Fruit fly (Drosophila melanogaster) whole organism, embryonic: ENCODE measurements around the gene drn.
A peak's percentile ranks its signal among the peaks of the same experiment; 100 is the strongest.

Experiments
- CG11504 ChIP-seq: fragments of 200-800 bp; sonication (Bioruptor generic); optimal IDR thresholded peaks from 3 replicates; lab custom pipeline; 2019; ENCODE audit warnings: missing biosample characterization, mild to moderate bottlenecking, missing genetic modification characterization, moderate library complexity
- CG11723 ChIP-seq: fragments of 200-800 bp; sonication (Bioruptor generic); optimal IDR thresholded peaks from 2 replicates; lab custom pipeline; 2017; ENCODE audit warnings: missing biosample characterization, mild to moderate bottlenecking, missing genetic modification characterization
- CG1233 ChIP-seq: fragments of 200-800 bp; sonication (Bioruptor generic); optimal IDR thresholded peaks from 4 replicates; lab custom pipeline; 2018; ENCODE audit warnings: missing biosample characterization, mild to moderate bottlenecking, missing genetic modification characterization
- CG12659 ChIP-seq: fragments of 200-800 bp; sonication (Bioruptor generic); optimal IDR thresholded peaks from 3 replicates; lab custom pipeline; 2017; ENCODE audit warnings: mild to moderate bottlenecking, missing biosample characterization, missing genetic modification reagents, missing genetic modification characterization
- CG17829 ChIP-seq: fragments of 200-800 bp; optimal IDR thresholded peaks from 2 replicates; lab custom pipeline; 2019; ENCODE audit warnings: missing biosample characterization, mild to moderate bottlenecking, missing genetic modification characterization, moderate library complexity
- CG17912 ChIP-seq: fragments of 200-800 bp; sonication (Bioruptor generic); optimal IDR thresholded peaks from 2 replicates; lab custom pipeline; 2018; ENCODE audit warnings: missing biosample characterization, mild to moderate bottlenecking, missing genetic modification characterization
- CG18599 ChIP-seq: fragments of 200-800 bp; sonication (Bioruptor generic); optimal IDR thresholded peaks from 3 replicates; lab custom pipeline; 2017; ENCODE audit warnings: missing biosample characterization, missing genetic modification characterization, mild to moderate bottlenecking, moderate library complexity, missing genetic modification reagents
- CG18619 ChIP-seq: fragments of 200-800 bp; sonication (Bioruptor generic); optimal IDR thresholded peaks from 3 replicates; lab custom pipeline; 2017; ENCODE audit warnings: missing biosample characterization, mild to moderate bottlenecking, missing genetic modification characterization
- CG2129 ChIP-seq: fragments of 200-800 bp; sonication (Bioruptor generic); IDR thresholded peaks from 2 replicates; pipeline ENCODE4 v1.3.6; 2022; ENCODE audit warnings: missing biosample characterization, missing genetic modification characterization; ENCODE audit not compliant: partially characterized antibody
- CG2202 ChIP-seq: fragments of 200-800 bp; sonication (Bioruptor generic); optimal IDR thresholded peaks from 2 replicates; lab custom pipeline; 2018; ENCODE audit warnings: missing biosample characterization, mild to moderate bottlenecking, missing genetic modification characterization
- CG30020 ChIP-seq: fragments of 200-800 bp; optimal IDR thresholded peaks from 2 replicates; lab custom pipeline; 2019; ENCODE audit warnings: missing biosample characterization, mild to moderate bottlenecking, missing genetic modification characterization, moderate library complexity
- CG32772 ChIP-seq: fragments of 200-800 bp; sonication (Bioruptor generic); IDR thresholded peaks from 2 replicates; pipeline ENCODE4 v1.3.6; 2022; ENCODE audit warnings: missing biosample characterization, missing genetic modification characterization
- CG33557 ChIP-seq: fragments of 200-800 bp; sonication (Bioruptor generic); optimal IDR thresholded peaks from 2 replicates; lab custom pipeline; 2019; ENCODE audit warnings: missing biosample characterization, mild to moderate bottlenecking, missing genetic modification characterization, moderate library complexity
- CG4820 ChIP-seq: fragments of 200-800 bp; sonication (Bioruptor generic); optimal IDR thresholded peaks from 3 replicates; lab custom pipeline; 2016; ENCODE audit warnings: missing biosample characterization, missing genetic modification characterization
- CG4854 ChIP-seq: fragments of 200-800 bp; sonication (Bioruptor generic); optimal IDR thresholded peaks from 2 replicates; lab custom pipeline; 2016; ENCODE audit warnings: missing biosample characterization, missing genetic modification characterization, inconsistent platforms
- CG5245 ChIP-seq: fragments of 200-800 bp; sonication (Bioruptor generic); optimal IDR thresholded peaks from 3 replicates; lab custom pipeline; 2016; ENCODE audit warnings: missing biosample characterization, missing genetic modification characterization
- CG6683 ChIP-seq: fragments of 200-800 bp; sonication (Bioruptor generic); optimal IDR thresholded peaks from 2 replicates; lab custom pipeline; 2017; ENCODE audit warnings: missing biosample characterization, mild to moderate bottlenecking, missing genetic modification characterization, missing genetic modification reagents
- CG7357 ChIP-seq: fragments of 200-800 bp; sonication (Bioruptor generic); IDR thresholded peaks from 3 replicates; pipeline ENCODE4 v1.3.6; 2022; ENCODE audit warnings: missing biosample characterization, missing genetic modification characterization
- CG7786 ChIP-seq: fragments of 200-800 bp; sonication (Bioruptor generic); optimal IDR thresholded peaks from 2 replicates; lab custom pipeline; 2016; ENCODE audit warnings: missing biosample characterization, missing genetic modification characterization
- CG8089 ChIP-seq: fragments of 200-800 bp; sonication (Bioruptor generic); optimal IDR thresholded peaks from 3 replicates; lab custom pipeline; 2016; ENCODE audit warnings: missing biosample characterization, missing genetic modification characterization
- CG8281 ChIP-seq: fragments of 200-800 bp; sonication (Bioruptor generic); optimal IDR thresholded peaks from 2 replicates; lab custom pipeline; 2018; ENCODE audit warnings: missing biosample characterization, mild to moderate bottlenecking, missing genetic modification characterization, moderate library complexity
- CG9215 ChIP-seq: fragments of 200-800 bp; sonication (Bioruptor generic); IDR thresholded peaks from 2 replicates; pipeline ENCODE4 v1.3.6; 2022; ENCODE audit warnings: missing biosample characterization, missing genetic modification characterization
- CG9727 ChIP-seq: fragments of 200-800 bp; sonication (Bioruptor generic); optimal IDR thresholded peaks from 3 replicates; lab custom pipeline; 2017; ENCODE audit warnings: missing biosample characterization, mild to moderate bottlenecking, missing genetic modification characterization
- Dip2 ChIP-seq: fragments of 200-800 bp; sonication (Bioruptor generic); IDR thresholded peaks from 2 replicates; pipeline ENCODE4 v1.3.6; 2022; ENCODE audit warnings: missing biosample characterization, missing genetic modification characterization
- Fer3 ChIP-seq: fragments of 200-800 bp; sonication (Bioruptor generic); optimal IDR thresholded peaks from 2 replicates; lab custom pipeline; 2018; ENCODE audit warnings: missing biosample characterization, mild to moderate bottlenecking, missing genetic modification characterization, moderate library complexity
- Gug ChIP-seq: fragments of 200-800 bp; sonication (Bioruptor generic); IDR thresholded peaks from 4 replicates; pipeline ENCODE4 v1.3.6; 2022; ENCODE audit warnings: missing biosample characterization, missing genetic modification characterization
- Hr3 ChIP-seq: fragments of 200-800 bp; sonication (Bioruptor generic); optimal IDR thresholded peaks from 3 replicates; lab custom pipeline; 2016; ENCODE audit warnings: missing biosample characterization, missing genetic modification characterization
- Hr51 ChIP-seq, 2 experiments: fragments of 200-800 bp; sonication (Bioruptor generic); optimal IDR thresholded peaks; 2 replicates in 1 of 2; 3 replicates in 1 of 2; lab custom pipeline; 2016 to 2018; ENCODE audit warnings: missing biosample characterization in 2 of 2, missing genetic modification characterization in 2 of 2, mild to moderate bottlenecking in 1 of 2, moderate library complexity in 1 of 2
- Meics ChIP-seq: fragments of 200-800 bp; sonication (Bioruptor generic); optimal IDR thresholded peaks from 2 replicates; lab custom pipeline; 2017; ENCODE audit warnings: missing biosample characterization, mild to moderate bottlenecking, missing genetic modification characterization
- NC2α ChIP-seq: fragments of 200-800 bp; sonication (Bioruptor generic); optimal IDR thresholded peaks from 2 replicates; lab custom pipeline; 2016; ENCODE audit warnings: missing biosample characterization, missing genetic modification characterization
- Nf-YB ChIP-seq: fragments of 200-800 bp; sonication (Bioruptor generic); optimal IDR thresholded peaks from 3 replicates; lab custom pipeline; 2019; ENCODE audit warnings: missing biosample characterization, mild to moderate bottlenecking, missing genetic modification characterization, moderate library complexity
- Optix ChIP-seq: fragments of 200-800 bp; sonication (Bioruptor generic); IDR thresholded peaks from 3 replicates; pipeline ENCODE4 v1.3.6; 2022; ENCODE audit warnings: missing biosample characterization, missing genetic modification characterization
- Rx ChIP-seq: fragments of 200-800 bp; sonication (Bioruptor generic); IDR thresholded peaks from 2 replicates; pipeline ENCODE4 v1.3.6; 2022; ENCODE audit warnings: missing biosample characterization, missing genetic modification characterization
- Stat92E ChIP-seq, 3 experiments: fragments of >200 bp in 2 of 3; fragments of 200-800 bp in 1 of 3; sonication (Bioruptor generic) in 1 of 3; optimal IDR thresholded peaks; 2 replicates each; lab custom pipeline; 2017 to 2019; ENCODE audit warnings: missing biosample characterization in 3 of 3, missing genetic modification characterization in 3 of 3, mild to moderate bottlenecking in 1 of 3, moderate library complexity in 1 of 3
- bab2 ChIP-seq: fragments of 200-800 bp; sonication (Bioruptor generic); optimal IDR thresholded peaks from 2 replicates; lab custom pipeline; 2016; ENCODE audit warnings: missing biosample characterization, missing genetic modification characterization
- cg ChIP-seq: fragments of 200-800 bp; sonication (Bioruptor generic); optimal IDR thresholded peaks from 3 replicates; lab custom pipeline; 2019; ENCODE audit warnings: missing biosample characterization, mild to moderate bottlenecking, missing genetic modification characterization, moderate library complexity
- chif ChIP-seq, 2 experiments: fragments of 200-800 bp; sonication (Bioruptor generic); optimal IDR thresholded peaks; 3 replicates each; lab custom pipeline; 2016; ENCODE audit warnings: missing biosample characterization in 2 of 2, missing genetic modification characterization in 2 of 2
- dmrt99B ChIP-seq: fragments of 200-800 bp; sonication (Bioruptor generic); optimal IDR thresholded peaks from 2 replicates; lab custom pipeline; 2018; ENCODE audit warnings: missing biosample characterization, mild to moderate bottlenecking, missing genetic modification characterization, moderate library complexity
- eve ChIP-seq, 2 experiments: fragments of >200 bp; optimal IDR thresholded peaks; 2 replicates each; lab custom pipeline; 2017; ENCODE audit warnings: missing biosample characterization in 2 of 2, missing genetic modification characterization in 2 of 2
- fd102C ChIP-seq: fragments of 200-800 bp; sonication (Bioruptor generic); optimal IDR thresholded peaks from 2 replicates; lab custom pipeline; 2018; ENCODE audit warnings: missing biosample characterization, mild to moderate bottlenecking, missing genetic modification characterization, moderate library complexity
- lilli ChIP-seq: fragments of 200-800 bp; sonication (Bioruptor generic); optimal IDR thresholded peaks from 3 replicates; lab custom pipeline; 2016; ENCODE audit warnings: missing biosample characterization, missing genetic modification characterization
- lov ChIP-seq, 2 experiments: fragments of 200-800 bp in 1 of 2; fragments of >200 bp in 1 of 2; sonication (Bioruptor generic) in 1 of 2; IDR thresholded peaks in 1 of 2; optimal IDR thresholded peaks in 1 of 2; 2 replicates in 1 of 2; 3 replicates in 1 of 2; pipeline versions ENCODE4 v1.3.6 to Lab custom; 2017 to 2022; ENCODE audit warnings: missing biosample characterization in 1 of 2, missing genetic modification characterization in 1 of 2
- maf-S ChIP-seq: fragments of 200-800 bp; sonication (Bioruptor generic); optimal IDR thresholded peaks from 2 replicates; lab custom pipeline; 2016; ENCODE audit warnings: missing biosample characterization, missing genetic modification characterization
- run ChIP-seq: fragments of 200-800 bp; sonication (Bioruptor generic); optimal IDR thresholded peaks from 3 replicates; lab custom pipeline; 2018; ENCODE audit warnings: missing biosample characterization, mild to moderate bottlenecking, missing genetic modification characterization
- scrt ChIP-seq: fragments of 200-800 bp; sonication (Bioruptor generic); optimal IDR thresholded peaks from 2 replicates; lab custom pipeline; 2018; ENCODE audit warnings: missing biosample characterization, mild to moderate bottlenecking, missing genetic modification characterization, moderate library complexity
- shn ChIP-seq: fragments of 200-800 bp; sonication (Bioruptor generic); optimal IDR thresholded peaks from 3 replicates; lab custom pipeline; 2016; ENCODE audit warnings: missing biosample characterization, missing genetic modification characterization
- sug ChIP-seq: fragments of 200-800 bp; optimal IDR thresholded peaks from 2 replicates; lab custom pipeline; 2019; ENCODE audit warnings: missing biosample characterization, mild to moderate bottlenecking, missing genetic modification characterization, moderate library complexity
- tio ChIP-seq: fragments of 200-800 bp; sonication (Bioruptor generic); optimal IDR thresholded peaks from 2 replicates; lab custom pipeline; 2017; ENCODE audit warnings: missing biosample characterization, missing genetic modification characterization, inconsistent platforms
- zen2 ChIP-seq: fragments of 200-800 bp; sonication (Bioruptor generic); IDR thresholded peaks from 3 replicates; pipeline ENCODE4 v1.3.6; 2022; ENCODE audit warnings: missing biosample characterization, missing genetic modification characterization; ENCODE audit not compliant: partially characterized antibody

Gene drn

DNA sequence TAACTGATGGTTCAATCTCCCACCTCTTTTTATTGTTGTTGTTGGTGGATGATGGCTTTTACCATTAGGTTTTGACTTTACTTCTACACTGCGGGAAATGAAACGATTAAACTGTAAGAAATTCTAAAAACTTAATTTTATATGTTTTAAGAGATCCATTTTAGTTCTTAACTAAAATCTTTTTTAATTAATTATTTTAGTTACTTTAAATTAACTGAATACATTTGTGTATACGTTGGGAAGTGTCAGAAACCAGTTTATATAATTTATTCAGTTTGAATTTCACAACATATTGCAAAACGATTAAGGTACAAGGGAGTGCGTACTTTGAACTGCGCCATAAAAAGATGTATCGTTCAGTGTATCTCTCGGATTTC lies 13.2 kb downstream of the drn start (continued):
- TF ChIP-seq sug (tag; lab: Kevin White, UChicago) (no peak), Hr3 (GFP tag; lab: Kevin White, UChicago) (peak; percentile 84), CG9215 (GFP tag; lab: Robert Waterston, UW) (no peak), fd102C (GFP tag; lab: Kevin White, UChicago) (no peak), cg (no peak), CG12659 (peak; percentile 91), CG8089 (GFP tag; lab: Kevin White, UChicago) (peak; percentile 9), CG8281 (tag; lab: Kevin White, UChicago) (peak; percentile 63), dmrt99B (tag; lab: Kevin White, UChicago) (peak; percentile 94), Stat92E (GFP tag; optimal IDR thresholded peaks at IDR 0.05; lab: Kevin White, UChicago) (peak in 1 of 3 experiments; percentile 45), eve (GFP tag; optimal IDR thresholded peaks at IDR 0.05; lab: Kevin White, UChicago) (peak in 1 of 2 experiments; percentile 91), Fer3 (tag; lab: Kevin White, UChicago) (peak; percentile 85), Hr51 (GFP tag; optimal IDR thresholded peaks at IDR 0.05; lab: Kevin White, UChicago) (peak; percentile 42 to 95), CG2129 (GFP tag; lab: Robert Waterston, UW) (no peak), CG30020 (tag; lab: Kevin White, UChicago) (peak; percentile 51), maf-S (GFP tag; lab: Kevin White, UChicago) (peak; percentile 13), CG7357 (peak; percentile 79), CG6683 (GFP tag; lab: Kevin White, UChicago) (peak; percentile 63), zen2 (GFP tag; lab: Robert Waterston, UW) (no peak), CG2202 (peak; percentile 75), Nf-YB (GFP tag; lab: Kevin White, UChicago) (peak; percentile 79), CG7786 (GFP tag; lab: Kevin White, UChicago) (peak; percentile 30), Meics (GFP tag; lab: Kevin White, UChicago) (peak; percentile 87), run (peak; percentile 74), Dip2 (GFP tag; lab: Robert Waterston, UW) (no peak), CG17829 (tag; lab: Kevin White, UChicago) (peak; percentile 93), CG4854 (peak; percentile 50), CG9727 (peak; percentile 92), CG33557 (GFP tag; lab: Kevin White, UChicago) (peak; percentile 60), Gug (peak; percentile 55; the same call in 1 of the 4 replicates), tio (peak; percentile 85), CG18599 (GFP tag; lab: Kevin White, UChicago) (peak; percentile 92), CG5245 (GFP tag; lab: Kevin White, UChicago) (peak; percentile 62), bab2 (GFP tag; lab: Kevin White, UChicago) (peak; percentile 42), CG11504 (tag; lab: Kevin White, UChicago) (peak; percentile 88), lov (optimal IDR thresholded peaks at IDR 0.05; lab: Kevin White, UChicago) (no peak), lov (GFP tag; IDR thresholded peaks at IDR 0.05; lab: Robert Waterston, UW) (no peak), CG32772 (no peak), NC2α (GFP tag; lab: Kevin White, UChicago) (no peak), CG17912 (GFP tag; lab: Kevin White, UChicago) (no peak), shn (GFP tag; lab: Kevin White, UChicago) (no peak), CG1233 (GFP tag; lab: Kevin White, UChicago) (peak; percentile 85), Rx (GFP tag; lab: Robert Waterston, UW) (no peak), lilli (GFP tag; lab: Kevin White, UChicago) (peak; percentile 62), CG11723 (GFP tag; lab: Kevin White, UChicago) (peak; percentile 61), chif (GFP tag; optimal IDR thresholded peaks at IDR 0.05; lab: Kevin White, UChicago) (peak; percentile 32 to 41), CG18619 (GFP tag; lab: Kevin White, UChicago) (peak; percentile 83), Optix (GFP tag; lab: Robert Waterston, UW) (no peak), scrt (GFP tag; lab: Kevin White, UChicago) (peak; percentile 86), CG4820 (peak; percentile 74)
